Worm (Caenorhabditis elegans) whole organism, mixed stage, embryonic: ENCODE measurements around the gene alh-11.

Experiments used
- lin-13 ChIP-seq: fragments of 150-350 bp; optimal IDR thresholded peaks from 2 replicates; lab custom pipeline; 2014; ENCODE audit warnings: missing biosample characterization, missing genetic modification characterization
- pha-4 ChIP-seq: fragments of 150-350 bp; optimal IDR thresholded peaks from 2 replicates; lab custom pipeline; 2018; ENCODE audit warnings: missing biosample characterization, missing genetic modification reagents, missing genetic modification characterization
- snpc-4 ChIP-seq: fragments of 150-350 bp; optimal IDR thresholded peaks from 2 replicates; lab custom pipeline; 2014; ENCODE audit warnings: missing biosample characterization, missing genetic modification characterization

ce11 chrIII:775443-775842 lies 3.2 kb downstream of the alh-11 start:
- TF ChIP-seq pha-4 (tag; lab: Kevin White, UChicago) (no peak), lin-13 (tag; lab: Kevin White, UChicago) (no peak), snpc-4 (no peak)
